Worm (Caenorhabditis elegans) whole organism, young adult: ENCODE measurements around the gene grl-18.

Experiments used
- B0035.1 ChIP-seq: sonication (generic microtip); optimal IDR thresholded peaks from 2 replicates; lab custom pipeline; 2016; ENCODE audit warnings: missing genetic modification characterization, mild to moderate bottlenecking, missing compliant biosample characterization, missing genotype, missing genetic modification reagents
- B0261.1 ChIP-seq: sonication (generic microtip); optimal IDR thresholded peaks from 2 replicates; lab custom pipeline; 2016; ENCODE audit warnings: mild to moderate bottlenecking, missing genetic modification characterization, moderate library complexity, missing compliant biosample characterization
- F33H1.4 ChIP-seq: fragments of 200-800 bp; sonication (Bioruptor generic); IDR thresholded peaks from 2 replicates; pipeline ENCODE4 v1.3.6; 2022; ENCODE audit warnings: missing genetic modification reagents, missing genetic modification characterization, missing compliant biosample characterization
- F57A8.1 ChIP-seq: fragments of 200-800 bp; sonication (Bioruptor generic); optimal IDR thresholded peaks from 2 replicates; lab custom pipeline; 2018; ENCODE audit warnings: mild to moderate bottlenecking, missing genetic modification characterization, moderate library complexity, missing compliant biosample characterization
- K11D2.4 ChIP-seq: fragments of 200-800 bp; sonication (Bioruptor generic); IDR thresholded peaks from 2 replicates; pipeline ENCODE4 v1.3.6; 2022; ENCODE audit warnings: missing genetic modification reagents, missing genetic modification characterization, missing compliant biosample characterization
- K12H6.12 ChIP-seq: fragments of 200-800 bp; sonication (Bioruptor generic); optimal IDR thresholded peaks from 2 replicates; lab custom pipeline; 2018; ENCODE audit warnings: mild to moderate bottlenecking, missing genetic modification characterization, missing compliant biosample characterization
- Y53F4B.3 ChIP-seq: fragments of 200-800 bp; sonication (Bioruptor generic); IDR thresholded peaks from 2 replicates; pipeline ENCODE4 v1.3.6; 2022; ENCODE audit warnings: missing genetic modification reagents, missing genetic modification characterization, missing compliant biosample characterization
- Y95B8A.8 ChIP-seq: fragments of 200-800 bp; sonication (Bioruptor generic); IDR thresholded peaks from 2 replicates; pipeline ENCODE4 v1.3.6; 2022; ENCODE audit warnings: missing genetic modification reagents, missing genetic modification characterization, missing compliant biosample characterization
- ZK185.1 ChIP-seq: sonication (generic microtip); optimal IDR thresholded peaks from 2 replicates; lab custom pipeline; 2016; ENCODE audit warnings: mild to moderate bottlenecking, missing genetic modification characterization, missing compliant biosample characterization; ENCODE audit not compliant: poor library complexity, severe bottlenecking
- ama-1 ChIP-seq, 3 experiments: fragments of 150-350 bp in 1 of 3; sonication (generic microtip) in 2 of 3; optimal IDR thresholded peaks; 2 replicates each; lab custom pipeline; 2014 to 2018; ENCODE audit warnings: missing biosample characterization in 2 of 3, missing genetic modification characterization in 2 of 3, missing genetic modification reagents in 2 of 3
- aptf-3 ChIP-seq: fragments of 200-800 bp; sonication (Bioruptor generic); IDR thresholded peaks from 2 replicates; pipeline ENCODE4 v1.3.6; 2022; ENCODE audit warnings: missing genetic modification characterization, missing compliant biosample characterization
- attf-3 ChIP-seq: fragments of 200-800 bp; sonication (Bioruptor generic); conservative IDR thresholded peaks from 2 replicates; pipeline ENCODE4 v1.3.6; 2022; ENCODE audit warnings: missing genetic modification reagents, missing genetic modification characterization, missing compliant biosample characterization
- attf-5 ChIP-seq: fragments of 200-800 bp; sonication (Bioruptor generic); optimal IDR thresholded peaks from 2 replicates; lab custom pipeline; 2018; ENCODE audit warnings: mild to moderate bottlenecking, missing genetic modification characterization, missing compliant biosample characterization
- attf-6 ChIP-seq: fragments of 200-800 bp; sonication (Bioruptor generic); IDR thresholded peaks from 2 replicates; pipeline ENCODE4 v1.3.6; 2022; ENCODE audit warnings: missing genetic modification reagents, missing genetic modification characterization, missing compliant biosample characterization
- bed-2 ChIP-seq: fragments of 200-800 bp; sonication (Bioruptor generic); IDR thresholded peaks from 2 replicates; pipeline ENCODE4 v1.3.6; 2022; ENCODE audit warnings: missing genetic modification reagents, missing genetic modification characterization, missing compliant biosample characterization
- ceh-100 ChIP-seq: fragments of 200-800 bp; sonication (Bioruptor generic); IDR thresholded peaks from 2 replicates; pipeline ENCODE4 v1.3.6; 2022; ENCODE audit warnings: missing genetic modification reagents, missing genetic modification characterization, missing compliant biosample characterization
- ceh-58 ChIP-seq: fragments of 200-800 bp; sonication (Bioruptor generic); IDR thresholded peaks from 2 replicates; pipeline ENCODE4 v1.3.6; 2022; ENCODE audit warnings: missing genetic modification characterization, missing compliant biosample characterization
- ceh-79 ChIP-seq: sonication (generic microtip); optimal IDR thresholded peaks from 2 replicates; lab custom pipeline; 2017; ENCODE audit warnings: mild to moderate bottlenecking, missing genetic modification characterization, missing compliant biosample characterization
- ceh-91 ChIP-seq: fragments of 200-800 bp; sonication (Bioruptor generic); IDR thresholded peaks from 2 replicates; pipeline ENCODE4 v1.3.6; 2022; ENCODE audit warnings: missing genetic modification reagents, missing genetic modification characterization, missing compliant biosample characterization
- die-1 ChIP-seq: sonication (generic microtip); optimal IDR thresholded peaks from 2 replicates; lab custom pipeline; 2016; ENCODE audit warnings: missing genotype, mild to moderate bottlenecking, missing genetic modification characterization, missing compliant biosample characterization
- egl-18 ChIP-seq: fragments of 200-800 bp; sonication (Bioruptor generic); IDR thresholded peaks from 2 replicates; pipeline ENCODE4 v1.3.6; 2022; ENCODE audit warnings: missing genetic modification reagents, missing genetic modification characterization, missing compliant biosample characterization
- egrh-3 ChIP-seq: fragments of 200-800 bp; sonication (Bioruptor generic); IDR thresholded peaks from 2 replicates; pipeline ENCODE4 v1.3.6; 2022; ENCODE audit warnings: missing genetic modification reagents, missing genetic modification characterization, missing compliant biosample characterization
- hlh-26 ChIP-seq: fragments of 200-800 bp; sonication (Bioruptor generic); conservative IDR thresholded peaks from 2 replicates; pipeline ENCODE4 v1.3.6; 2022; ENCODE audit warnings: missing genetic modification reagents, missing genetic modification characterization, missing compliant biosample characterization
- lin-26 ChIP-seq: fragments of 200-800 bp; sonication (Bioruptor generic); IDR thresholded peaks from 2 replicates; pipeline ENCODE4 v1.3.6; 2022; ENCODE audit warnings: missing genetic modification reagents, missing genetic modification characterization, missing compliant biosample characterization
- lin-54 ChIP-seq: fragments of 200-800 bp; sonication (Bioruptor generic); optimal IDR thresholded peaks from 2 replicates; lab custom pipeline; 2018; ENCODE audit warnings: mild to moderate bottlenecking, missing genetic modification characterization, missing compliant biosample characterization
- lsl-1 ChIP-seq: fragments of 200-800 bp; sonication (Bioruptor generic); optimal IDR thresholded peaks from 2 replicates; lab custom pipeline; 2018; ENCODE audit warnings: mild to moderate bottlenecking, missing genetic modification characterization, moderate library complexity, missing compliant biosample characterization
- lsy-27 ChIP-seq: sonication (generic microtip); optimal IDR thresholded peaks from 2 replicates; lab custom pipeline; 2017; ENCODE audit warnings: missing genetic modification characterization, mild to moderate bottlenecking, missing compliant biosample characterization, antibody characterized with exemption, missing genotype, borderline replicate concordance; ENCODE audit not compliant: insufficient read depth
- madf-6 ChIP-seq: fragments of 200-800 bp; sonication (Bioruptor generic); IDR thresholded peaks from 2 replicates; pipeline ENCODE4 v1.3.6; 2022; ENCODE audit warnings: missing genetic modification reagents, missing genetic modification characterization, missing compliant biosample characterization
- madf-8 ChIP-seq: fragments of 200-800 bp; sonication (Bioruptor generic); conservative IDR thresholded peaks from 2 replicates; pipeline ENCODE4 v1.3.6; 2022; ENCODE audit warnings: missing genetic modification reagents, missing genetic modification characterization, missing compliant biosample characterization
- nhr-120 ChIP-seq: fragments of 200-800 bp; sonication (Bioruptor generic); IDR thresholded peaks from 2 replicates; pipeline ENCODE4 v1.3.6; 2022; ENCODE audit warnings: missing genetic modification characterization, missing compliant biosample characterization
- nhr-80 ChIP-seq: sonication (generic microtip); optimal IDR thresholded peaks from 2 replicates; lab custom pipeline; 2016; ENCODE audit warnings: missing genetic modification characterization, missing compliant biosample characterization
- rcor-1 ChIP-seq: fragments of 200-800 bp; sonication (Bioruptor generic); IDR thresholded peaks from 2 replicates; pipeline ENCODE4 v1.3.6; 2022; ENCODE audit warnings: missing genetic modification reagents, missing genetic modification characterization, missing compliant biosample characterization
- rec-8 ChIP-seq, 2 experiments: sonication (generic microtip); optimal IDR thresholded peaks; 2 replicates each; lab custom pipeline; 2016; ENCODE audit warnings: mild to moderate bottlenecking in 2 of 2, missing genetic modification characterization in 2 of 2, missing genetic modification reagents in 2 of 2, missing genotype in 2 of 2, missing biosample characterization in 1 of 2, missing compliant biosample characterization in 1 of 2, moderate library complexity in 1 of 2
- repo-1 ChIP-seq: sonication (generic microtip); optimal IDR thresholded peaks from 2 replicates; lab custom pipeline; 2017; ENCODE audit warnings: mild to moderate bottlenecking, missing genetic modification characterization, missing compliant biosample characterization
- rpc-1 ChIP-seq, 2 experiments: fragments of 150-350 bp in 1 of 2; sonication (generic microtip) in 1 of 2; optimal IDR thresholded peaks; 2 replicates each; lab custom pipeline; 2014 to 2018; ENCODE audit warnings: missing biosample characterization in 1 of 2, missing genetic modification characterization in 1 of 2, missing genetic modification reagents in 1 of 2, missing genotype in 1 of 2
- sea-2 ChIP-seq: fragments of 200-800 bp; sonication (Bioruptor generic); IDR thresholded peaks from 2 replicates; pipeline ENCODE4 v1.3.6; 2022; ENCODE audit warnings: missing genetic modification characterization, missing compliant biosample characterization
- tbx-9 ChIP-seq: sonication (generic microtip); optimal IDR thresholded peaks from 2 replicates; lab custom pipeline; 2016; ENCODE audit warnings: borderline replicate concordance, missing genetic modification characterization, inconsistent platforms, missing compliant biosample characterization
- unc-130 ChIP-seq: sonication (generic microtip); optimal IDR thresholded peaks from 2 replicates; lab custom pipeline; 2016; ENCODE audit warnings: missing genetic modification reagents, missing genetic modification characterization, missing compliant biosample characterization
- unc-62 ChIP-seq: fragments of 150-350 bp; optimal IDR thresholded peaks from 2 replicates; lab custom pipeline; 2014; ENCODE audit warnings: missing biosample characterization, missing genetic modification reagents, missing genetic modification characterization
- xnd-1 ChIP-seq: sonication (generic microtip); optimal IDR thresholded peaks from 2 replicates; lab custom pipeline; 2016; ENCODE audit warnings: missing genotype, missing genetic modification reagents, missing genetic modification characterization, missing compliant biosample characterization
- zim-3 ChIP-seq: sonication (generic microtip); optimal IDR thresholded peaks from 2 replicates; lab custom pipeline; 2017; ENCODE audit warnings: mild to moderate bottlenecking, missing genetic modification characterization, moderate library complexity, missing compliant biosample characterization
- ztf-25 ChIP-seq: fragments of 200-800 bp; sonication (Bioruptor generic); IDR thresholded peaks from 2 replicates; pipeline ENCODE4 v1.3.6; 2022; ENCODE audit warnings: missing genetic modification reagents, missing genetic modification characterization, missing compliant biosample characterization
- ztf-6 ChIP-seq: fragments of 200-800 bp; sonication (Bioruptor generic); IDR thresholded peaks from 2 replicates; pipeline ENCODE4 v1.3.6; 2022; ENCODE audit warnings: missing genetic modification reagents, missing genetic modification characterization, missing compliant biosample characterization

Gene grl-18

DNA sequence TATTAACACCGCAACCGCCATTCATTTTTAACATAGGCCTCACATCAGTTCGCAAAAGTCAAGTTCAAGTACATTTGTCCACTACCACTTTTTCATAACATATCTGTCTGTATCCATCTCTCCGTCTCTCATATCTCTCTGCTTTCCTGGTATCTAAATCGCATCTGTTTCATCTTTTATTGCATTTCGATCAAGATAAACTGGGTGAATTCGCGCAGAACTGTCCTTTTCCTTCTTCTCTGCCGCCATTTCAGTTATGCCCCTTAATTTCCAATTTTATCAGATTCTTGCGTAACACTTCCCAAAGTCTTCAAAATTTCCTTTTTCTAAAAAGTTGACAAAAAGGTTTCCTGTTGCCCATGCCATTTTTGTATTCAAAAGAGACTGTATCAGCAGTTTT lies 34.6 kb upstream of the grl-18 start:
- TF ChIP-seq bed-2: no peak
- no peak for TF ChIP-seq ztf-6
- TF ChIP-seq rec-8 (tag; optimal IDR thresholded peaks at IDR 0.05; lab: Kevin White, UChicago): no peak
- no peak for TF ChIP-seq Y95B8A.8 (GFP tag; lab: Robert Waterston, UW)
- no peak for TF ChIP-seq ceh-100
- no peak for TF ChIP-seq attf-5 (GFP tag; lab: Kevin White, UChicago)
- TF ChIP-seq attf-6 (GFP tag; lab: Robert Waterston, UW): no peak
- no peak for TF ChIP-seq ceh-58 (GFP tag; lab: Robert Waterston, UW)
- no peak for TF ChIP-seq B0035.1
- no peak for TF ChIP-seq tbx-9 (tag; lab: Kevin White, UChicago)
- TF ChIP-seq zim-3 (tag; lab: Kevin White, UChicago): no peak
- TF ChIP-seq ZK185.1 (tag; lab: Kevin White, UChicago): no peak
- TF ChIP-seq ceh-79 (tag; lab: Kevin White, UChicago): no peak
- no peak for TF ChIP-seq lin-26 (GFP tag; lab: Robert Waterston, UW)
- TF ChIP-seq Y53F4B.3 (GFP tag; lab: Robert Waterston, UW): no peak
- TF ChIP-seq die-1 (tag; lab: Kevin White, UChicago): no peak
- no peak for TF ChIP-seq K12H6.12
- TF ChIP-seq rcor-1 (GFP tag; lab: Robert Waterston, UW): no peak
- TF ChIP-seq attf-3 (GFP tag; lab: Robert Waterston, UW): no peak

ce11 chrV:5521735-5522241 lies 33.1 kb upstream of the grl-18 start, which contains the start of gene hir-1:
hir-1 (plus strand) TSS chrV:5522139.
- TF ChIP-seq rpc-1 (optimal IDR thresholded peaks at IDR 0.05; lab: Kevin White, UChicago) (no peak), rpc-1 (tag; optimal IDR thresholded peaks at IDR 0.05; lab: Kevin White, UChicago) (no peak), unc-62 (no peak), xnd-1 (tag; lab: Kevin White, UChicago) (no peak), nhr-120 (GFP tag; lab: Robert Waterston, UW) (no peak), unc-130 (no peak), attf-6 (GFP tag; lab: Robert Waterston, UW) (no peak), B0261.1 (tag; lab: Kevin White, UChicago) (no peak), sea-2 (no peak), lin-54 (GFP tag; lab: Kevin White, UChicago) (no peak), attf-5 (GFP tag; lab: Kevin White, UChicago) (no peak), K11D2.4 (GFP tag; lab: Robert Waterston, UW) (no peak), rcor-1 (GFP tag; lab: Robert Waterston, UW) (no peak), repo-1 (tag; lab: Kevin White, UChicago) (no peak), aptf-3 (no peak), egrh-3 (GFP tag; lab: Robert Waterston, UW) (no peak), tbx-9 (tag; lab: Kevin White, UChicago) (no peak), egl-18 (no peak), Y95B8A.8 (GFP tag; lab: Robert Waterston, UW) (no peak), lsy-27 (no peak)

ce11 chrV:5513630-5514378 lies 25.1 kb upstream of the grl-18 start, which contains the start of the genes hpo-15 and mms-19:
hpo-15 (minus strand) TSS chrV:5513830.
mms-19 (plus strand) TSS chrV:5514348.
- TF ChIP-seq lsl-1 (GFP tag; lab: Kevin White, UChicago) (peak; percentile 75), nhr-80 (tag; lab: Kevin White, UChicago) (peak; percentile 57), lin-54 (GFP tag; lab: Kevin White, UChicago) (no peak), hlh-26 (GFP tag; lab: Robert Waterston, UW) (no peak), ceh-91 (GFP tag; lab: Robert Waterston, UW) (0 out of 2 replicates have a peak, but pooled peaks have one; percentile 33), F57A8.1 (no peak), madf-6 (peak; percentile 85), xnd-1 (tag; lab: Kevin White, UChicago) (peak; percentile 80), rec-8 (tag; optimal IDR thresholded peaks at IDR 0.05; lab: Kevin White, UChicago) (no peak), F33H1.4 (GFP tag; lab: Robert Waterston, UW) (peak; percentile 85), ZK185.1 (tag; lab: Kevin White, UChicago) (no peak), madf-8 (peak; percentile 52), ztf-25 (GFP tag; lab: Robert Waterston, UW) (no peak), sea-2 (no peak), ama-1 (optimal IDR thresholded peaks at IDR 0.05; lab: Kevin White, UChicago) (no peak), ama-1 (GFP tag; optimal IDR thresholded peaks at IDR 0.05; lab: Kevin White, UChicago) (no peak), ztf-6 (no peak)
